Fruit fly (Drosophila melanogaster): ENCODE results near the gene Eogt.

Gene Eogt

dm6 chr2L:2380805-2381204 lies at the start of gene Eogt (continued):
- TF ChIP-seq CG12659 (GFP tag; optimal IDR thresholded peaks at IDR 0.05) (peak; percentile 95), cas (GFP tag; IDR thresholded peaks at IDR 0.05) (peak; percentile 77; the same call in 1 of the 2 replicates), CoRest (tag; optimal IDR thresholded peaks at IDR 0.05) (peak; percentile 97), seq (GFP tag; IDR thresholded peaks at IDR 0.05) (peak; percentile 94), pum (GFP tag; optimal IDR thresholded peaks at IDR 0.05) (peak; percentile 75), CG10959 (GFP tag; IDR thresholded peaks at IDR 0.05) (peak; percentile 97), CG10366 (GFP tag; IDR thresholded peaks at IDR 0.05) (peak; percentile 97), Sox100B (GFP tag; optimal IDR thresholded peaks at IDR 0.05) (peak; percentile 79), ab (GFP tag; optimal IDR thresholded peaks at IDR 0.05) (peak; percentile 53), CTCF (GFP tag; optimal IDR thresholded peaks at IDR 0.05) (peak; percentile 51), Lpt (GFP tag; optimal IDR thresholded peaks at IDR 0.05) (no peak), Lim3 (GFP tag; IDR thresholded peaks at IDR 0.05) (peak; percentile 84), CG7745 (tag; optimal IDR thresholded peaks at IDR 0.05) (no peak), Hmr (GFP tag; optimal IDR thresholded peaks at IDR 0.05) (peak; percentile 93), Fer2 (tag; optimal IDR thresholded peaks at IDR 0.05) (peak; percentile 85), Xbp1 (GFP tag; optimal IDR thresholded peaks at IDR 0.05) (peak; percentile 94), CG17829 (tag; optimal IDR thresholded peaks at IDR 0.05) (peak; percentile 93), CG10543 (GFP tag; optimal IDR thresholded peaks at IDR 0.05) (peak; percentile 44), CG10979 (tag; optimal IDR thresholded peaks at IDR 0.05) (peak; percentile 92), klu (GFP tag; IDR thresholded peaks at IDR 0.05) (peak; percentile 90), CG10209 (GFP tag; optimal IDR thresholded peaks at IDR 0.05) (peak; percentile 94), ato (GFP tag; IDR thresholded peaks at IDR 0.05; ENCODE audit: partially characterized antibody) (no peak), CG8944 (GFP tag; optimal IDR thresholded peaks at IDR 0.05) (peak; percentile 68), CG7786 (GFP tag; optimal IDR thresholded peaks at IDR 0.05) (peak; percentile 55), ash1 (GFP tag; optimal IDR thresholded peaks at IDR 0.05) (no peak), CG11560 (tag; IDR thresholded peaks at IDR 0.05) (peak; percentile 86), Ets97D (GFP tag; optimal IDR thresholded peaks at IDR 0.05) (peak; percentile 45), Jarid2 (GFP tag; optimal IDR thresholded peaks at IDR 0.05) (peak; percentile 47), gsb-n (tag; optimal IDR thresholded peaks at IDR 0.05) (peak; percentile 94), CG14965 (GFP tag; optimal IDR thresholded peaks at IDR 0.05; ENCODE audit: borderline replicate concordance) (no peak), kah (GFP tag; optimal IDR thresholded peaks at IDR 0.05) (peak; percentile 66), vfl (GFP tag; optimal IDR thresholded peaks at IDR 0.05) (peak; percentile 73), CG32772 (GFP tag; IDR thresholded peaks at IDR 0.05) (peak; percentile 97), Atf6 (GFP tag; IDR thresholded peaks at IDR 0.05) (peak; percentile 94), tup (GFP tag; optimal IDR thresholded peaks at IDR 0.05) (peak; percentile 73), Drgx (GFP tag; IDR thresholded peaks at IDR 0.05) (peak; percentile 94), Dip2 (GFP tag; IDR thresholded peaks at IDR 0.05) (peak; percentile 46; the same call in 1 of the 2 replicates), wek (GFP tag; optimal IDR thresholded peaks at IDR 0.05) (peak; percentile 75), CG14014 (GFP tag; IDR thresholded peaks at IDR 0.05) (peak; percentile 97), salm (tag; optimal IDR thresholded peaks at IDR 0.05) (peak; percentile 90), CG12299 (tag; optimal IDR thresholded peaks at IDR 0.05) (peak; percentile 88), hth (optimal IDR thresholded peaks at IDR 0.05) (no peak), CG17186 (GFP tag; optimal IDR thresholded peaks at IDR 0.05) (peak; percentile 64), CG9797 (GFP tag; optimal IDR thresholded peaks at IDR 0.05) (peak; percentile 75), HLHmδ (GFP tag; optimal IDR thresholded peaks at IDR 0.05) (no peak), twi (tag; optimal IDR thresholded peaks at IDR 0.05) (peak; percentile 90), ci (GFP tag; IDR thresholded peaks at IDR 0.05) (peak; percentile 98), CG10565 (GFP tag; optimal IDR thresholded peaks at IDR 0.05) (peak; percentile 54), Usf (GFP tag; optimal IDR thresholded peaks at IDR 0.05) (peak; percentile 94), CG11398 (GFP tag; optimal IDR thresholded peaks at IDR 0.05) (no peak), psq (GFP tag; optimal IDR thresholded peaks at IDR 0.05) (peak; percentile 77), CG17802 (tag; optimal IDR thresholded peaks at IDR 0.05) (peak; percentile 65)

Data from whole organism, embryonic.